Worm (Caenorhabditis elegans): ENCODE data around the gene sma-1.

Gene sma-1

DNA sequence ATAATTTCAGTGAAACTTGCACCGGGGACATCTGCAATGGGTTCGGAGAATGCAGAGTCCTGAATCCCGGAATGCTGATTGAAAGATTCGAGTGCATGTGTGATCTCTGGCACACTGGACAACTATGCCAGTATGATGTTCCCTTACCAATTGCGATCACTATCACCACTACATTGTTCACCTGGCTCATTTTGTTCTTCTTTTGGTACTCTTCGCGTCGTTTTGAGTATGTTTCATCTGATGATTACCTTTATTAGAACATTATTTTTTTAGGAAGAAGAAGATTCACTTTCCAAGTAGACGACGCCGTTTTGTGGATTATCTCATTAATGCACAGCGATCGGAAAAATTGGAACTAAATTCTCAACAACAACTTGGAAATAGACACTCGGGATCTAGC lies 44.5 kb downstream of the sma-1 start:
- no peak for TF ChIP-seq pes-1 (GFP tag; IDR thresholded peaks at IDR 0.05)
- no peak for TF ChIP-seq scrt-1 (GFP tag; IDR thresholded peaks at IDR 0.05)
- TF ChIP-seq flt-1 (GFP tag; IDR thresholded peaks at IDR 0.05), result no peak
- TF ChIP-seq hmbx-1 (tag; optimal IDR thresholded peaks at IDR 0.05), result no peak
- no peak for TF ChIP-seq ama-1 (optimal IDR thresholded peaks at IDR 0.05)

DNA sequence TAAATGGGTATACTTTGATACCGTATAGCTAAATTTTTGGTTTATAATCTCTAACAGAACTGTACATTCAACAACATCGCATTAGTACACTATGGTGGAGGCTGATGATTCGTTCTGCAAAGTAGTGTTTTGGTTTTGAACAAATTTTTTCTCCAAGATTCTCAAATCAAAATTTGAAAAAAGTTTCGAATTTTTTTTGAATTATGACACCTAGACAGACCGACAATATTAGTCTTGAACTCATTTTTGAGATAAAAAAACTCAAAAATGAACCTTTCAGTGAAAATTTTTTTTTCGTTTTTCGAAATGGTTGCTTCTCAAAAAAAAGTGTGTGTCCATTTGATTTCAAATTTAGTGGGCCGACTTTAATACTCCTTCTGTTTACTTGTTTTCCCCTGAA lies 46.2 kb downstream of the sma-1 start:
- TF ChIP-seq hnd-1 (tag; optimal IDR thresholded peaks at IDR 0.05) (no peak), tbx-37 (GFP tag; conservative IDR thresholded peaks at IDR 0.05) (no peak), flt-1 (GFP tag; IDR thresholded peaks at IDR 0.05) (no peak), pes-1 (GFP tag; IDR thresholded peaks at IDR 0.05) (no peak), ets-7 (tag; optimal IDR thresholded peaks at IDR 0.05) (no peak), scrt-1 (GFP tag; IDR thresholded peaks at IDR 0.05) (no peak), hmg-4 (GFP tag; optimal IDR thresholded peaks at IDR 0.05) (no peak), F13C5.2 (tag; optimal IDR thresholded peaks at IDR 0.05) (no peak), ama-1 (optimal IDR thresholded peaks at IDR 0.05) (no peak), ceh-13 (GFP tag; optimal IDR thresholded peaks at IDR 0.05) (no peak), B0310.2 (tag; optimal IDR thresholded peaks at IDR 0.05) (no peak), tbx-11 (GFP tag; IDR thresholded peaks at IDR 0.05) (no peak), ceh-36 (tag; optimal IDR thresholded peaks at IDR 0.05) (no peak), hmbx-1 (tag; optimal IDR thresholded peaks at IDR 0.05) (no peak), sea-1 (GFP tag; conservative IDR thresholded peaks at IDR 0.05) (no peak), aly-1 (tag; optimal IDR thresholded peaks at IDR 0.05) (no peak), tra-4 (tag; optimal IDR thresholded peaks at IDR 0.05) (no peak)

DNA sequence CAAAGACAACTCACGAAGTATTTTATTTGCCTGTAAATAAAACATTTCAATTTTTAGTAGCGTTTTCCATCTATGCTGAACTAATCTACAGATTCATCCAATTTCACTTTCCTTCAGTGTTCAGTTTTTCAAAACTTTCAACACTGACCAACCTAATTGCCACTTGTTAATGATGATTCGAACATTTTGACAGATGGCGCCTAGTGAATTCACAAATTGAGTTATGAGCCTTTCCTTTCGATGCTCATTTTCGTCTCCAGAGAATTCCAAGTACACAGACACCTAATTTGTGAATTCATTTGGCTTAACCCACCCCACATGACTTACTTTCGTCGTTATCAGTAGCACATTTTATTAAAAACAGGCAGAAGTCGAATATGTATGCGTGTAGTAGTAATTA lies 47.6 kb downstream of the sma-1 start:
- TF ChIP-seq ama-1 (optimal IDR thresholded peaks at IDR 0.05) (no peak), hmbx-1 (tag; optimal IDR thresholded peaks at IDR 0.05) (no peak)

DNA sequence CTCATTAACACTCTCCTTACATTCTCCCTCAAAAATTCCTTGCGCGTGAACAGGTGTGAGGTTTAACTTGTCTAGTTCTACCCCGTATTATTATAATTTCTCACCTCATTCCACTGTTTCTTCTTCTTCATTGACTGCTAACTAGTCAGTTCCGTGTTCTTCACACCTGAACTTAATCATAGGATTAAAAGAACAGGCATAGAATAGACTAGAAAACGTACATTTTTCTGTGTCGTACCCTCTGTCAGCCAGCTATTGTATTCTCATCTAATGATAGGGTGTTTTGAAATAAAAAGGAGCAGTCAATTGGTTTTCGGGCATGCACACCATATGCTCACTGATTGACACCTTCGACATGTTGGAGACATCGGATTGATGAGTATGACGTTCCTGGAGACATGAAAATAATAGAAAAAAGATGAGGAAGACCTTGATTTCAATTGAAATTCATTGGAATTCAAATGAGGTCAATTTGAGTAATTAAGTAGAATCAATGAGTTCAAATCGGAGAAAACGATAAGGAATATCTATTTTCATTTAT lies 48.2 kb downstream of the sma-1 start:
- no peak for TF ChIP-seq ama-1 (optimal IDR thresholded peaks at IDR 0.05)
- TF ChIP-seq tra-4 (tag; optimal IDR thresholded peaks at IDR 0.05), result no peak
- no peak for TF ChIP-seq hmbx-1 (tag; optimal IDR thresholded peaks at IDR 0.05)
- no peak for TF ChIP-seq ceh-13 (GFP tag; optimal IDR thresholded peaks at IDR 0.05)
- no peak for TF ChIP-seq ets-7 (tag; optimal IDR thresholded peaks at IDR 0.05)
- TF ChIP-seq F13C5.2 (tag; optimal IDR thresholded peaks at IDR 0.05), result no peak
- no peak for TF ChIP-seq hnd-1 (tag; optimal IDR thresholded peaks at IDR 0.05)

DNA sequence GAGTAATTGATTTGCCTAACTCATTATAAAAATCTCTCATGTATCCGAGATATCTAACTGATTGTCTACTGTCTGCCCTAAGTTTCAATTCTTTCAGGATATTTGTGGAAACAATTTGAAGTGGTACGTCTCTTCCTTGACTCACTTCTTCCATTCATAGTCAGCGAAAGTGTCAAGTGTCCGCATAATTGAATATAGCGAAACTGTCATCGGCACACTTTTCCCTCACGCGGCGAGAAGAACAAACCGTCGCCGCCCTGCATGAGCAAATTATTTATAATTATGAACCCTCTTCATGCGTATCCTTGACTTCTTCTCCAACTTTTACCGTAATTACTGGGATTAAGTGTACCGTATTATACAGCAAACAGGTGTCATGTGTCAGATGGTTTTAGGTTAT lies 49.3 kb downstream of the sma-1 start:
- TF ChIP-seq tbx-11 (GFP tag; IDR thresholded peaks at IDR 0.05) (no peak), scrt-1 (GFP tag; IDR thresholded peaks at IDR 0.05) (no peak)

DNA sequence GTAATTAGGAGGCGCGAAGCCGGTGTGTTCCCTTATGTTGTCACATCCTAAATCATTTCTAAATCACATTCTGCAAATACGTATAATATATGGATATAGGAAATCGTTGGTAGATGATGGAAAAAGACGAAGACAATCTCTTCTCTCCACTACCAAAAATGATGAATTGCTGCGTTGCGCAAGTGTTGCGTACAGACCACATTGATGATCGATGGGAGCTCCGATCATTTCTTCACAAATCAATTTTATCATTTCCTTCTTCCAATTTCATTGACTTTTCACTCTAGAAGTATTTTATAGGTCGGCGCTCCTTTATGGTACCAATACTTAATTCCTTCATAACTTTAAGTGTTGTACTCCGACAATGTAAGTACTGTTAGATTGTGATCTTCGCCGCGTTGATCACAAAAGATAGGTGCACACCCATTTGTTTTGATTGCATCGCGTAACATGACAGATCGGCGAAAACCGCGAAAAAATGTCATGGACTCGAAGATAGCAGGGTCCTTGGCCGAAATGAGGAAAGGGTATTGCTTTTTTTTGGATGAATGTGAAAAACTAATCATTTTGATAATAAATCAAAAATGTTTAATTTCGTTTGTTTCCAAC lies 50.4 kb downstream of the sma-1 start:
- TF ChIP-seq pes-1 (GFP tag; IDR thresholded peaks at IDR 0.05) (no peak), ceh-36 (tag; optimal IDR thresholded peaks at IDR 0.05) (no peak), scrt-1 (GFP tag; IDR thresholded peaks at IDR 0.05) (no peak), aly-1 (tag; optimal IDR thresholded peaks at IDR 0.05) (no peak), ceh-13 (GFP tag; optimal IDR thresholded peaks at IDR 0.05) (no peak), hmg-4 (GFP tag; optimal IDR thresholded peaks at IDR 0.05) (no peak), hnd-1 (tag; optimal IDR thresholded peaks at IDR 0.05) (no peak), ets-7 (tag; optimal IDR thresholded peaks at IDR 0.05) (no peak), hmbx-1 (tag; optimal IDR thresholded peaks at IDR 0.05) (no peak), flt-1 (GFP tag; IDR thresholded peaks at IDR 0.05) (no peak), F13C5.2 (tag; optimal IDR thresholded peaks at IDR 0.05) (no peak), ama-1 (optimal IDR thresholded peaks at IDR 0.05) (no peak), tra-4 (tag; optimal IDR thresholded peaks at IDR 0.05) (no peak)

DNA sequence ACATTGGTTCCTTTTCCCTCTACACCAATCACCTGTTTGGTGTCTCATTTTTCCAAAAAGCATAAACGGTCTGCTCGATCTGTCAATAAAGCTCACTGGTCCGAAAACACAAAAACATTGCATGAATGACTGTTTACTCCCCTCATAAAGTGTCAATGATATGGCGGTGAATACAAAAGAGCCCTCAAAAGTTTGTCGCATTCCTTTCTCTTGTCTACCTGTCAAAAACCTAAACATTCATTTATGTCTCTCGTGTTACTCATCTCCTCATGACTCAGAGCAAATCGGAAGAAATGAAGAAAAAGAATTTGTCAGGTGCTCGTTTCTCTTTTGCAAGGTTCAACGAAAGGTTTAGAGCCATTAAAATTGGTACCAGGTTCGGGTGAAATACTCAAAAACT lies 52.0 kb downstream of the sma-1 start:
- TF ChIP-seq scrt-1 (GFP tag; IDR thresholded peaks at IDR 0.05) (no peak), sea-1 (GFP tag; conservative IDR thresholded peaks at IDR 0.05) (no peak), pes-1 (GFP tag; IDR thresholded peaks at IDR 0.05) (no peak), F13C5.2 (tag; optimal IDR thresholded peaks at IDR 0.05) (no peak), hnd-1 (tag; optimal IDR thresholded peaks at IDR 0.05) (no peak), B0310.2 (tag; optimal IDR thresholded peaks at IDR 0.05) (no peak), tbx-11 (GFP tag; IDR thresholded peaks at IDR 0.05) (no peak), ama-1 (optimal IDR thresholded peaks at IDR 0.05) (no peak), ceh-13 (GFP tag; optimal IDR thresholded peaks at IDR 0.05) (no peak), aly-1 (tag; optimal IDR thresholded peaks at IDR 0.05) (no peak), hmg-4 (GFP tag; optimal IDR thresholded peaks at IDR 0.05) (no peak), tra-4 (tag; optimal IDR thresholded peaks at IDR 0.05) (no peak), tbx-37 (GFP tag; conservative IDR thresholded peaks at IDR 0.05) (no peak), ets-7 (tag; optimal IDR thresholded peaks at IDR 0.05) (no peak)

DNA sequence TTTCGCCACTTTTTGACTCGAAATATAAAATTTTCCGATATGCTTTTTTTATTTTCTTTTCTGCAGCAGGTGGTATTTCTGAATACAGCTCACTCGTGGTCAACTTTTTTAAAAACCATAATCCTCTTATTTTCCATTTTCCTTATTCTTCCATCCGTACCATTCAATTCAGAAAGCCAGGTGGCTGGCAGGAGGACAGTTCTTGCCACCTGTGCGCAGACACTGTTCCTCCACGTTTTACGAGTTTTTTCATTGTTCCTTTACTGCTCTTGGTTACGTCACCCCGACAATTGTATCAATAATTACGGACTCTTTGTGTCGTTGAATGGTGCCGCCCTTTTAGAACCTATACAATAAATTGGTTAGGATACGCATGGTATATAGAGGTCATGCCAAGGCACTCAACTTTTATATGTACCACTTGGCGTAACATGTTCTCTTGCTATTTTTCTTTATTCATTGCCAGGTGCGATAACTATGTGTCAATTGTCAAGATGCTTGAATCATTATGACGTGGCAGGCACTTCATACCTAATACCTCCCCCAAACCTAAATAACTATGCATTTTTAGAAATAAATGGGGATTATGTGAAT lies 53.7 kb downstream of the sma-1 start:
- TF ChIP-seq tbx-11 (GFP tag; IDR thresholded peaks at IDR 0.05) (no peak), hmg-4 (GFP tag; optimal IDR thresholded peaks at IDR 0.05) (no peak), ceh-36 (tag; optimal IDR thresholded peaks at IDR 0.05) (no peak), tbx-37 (GFP tag; conservative IDR thresholded peaks at IDR 0.05) (no peak), B0310.2 (tag; optimal IDR thresholded peaks at IDR 0.05) (no peak), flt-1 (GFP tag; IDR thresholded peaks at IDR 0.05) (no peak), hnd-1 (tag; optimal IDR thresholded peaks at IDR 0.05) (no peak), tra-4 (tag; optimal IDR thresholded peaks at IDR 0.05) (no peak), hmbx-1 (tag; optimal IDR thresholded peaks at IDR 0.05) (no peak), ets-7 (tag; optimal IDR thresholded peaks at IDR 0.05) (no peak), sea-1 (GFP tag; conservative IDR thresholded peaks at IDR 0.05) (no peak), aly-1 (tag; optimal IDR thresholded peaks at IDR 0.05) (no peak), F13C5.2 (tag; optimal IDR thresholded peaks at IDR 0.05) (no peak), ceh-13 (GFP tag; optimal IDR thresholded peaks at IDR 0.05) (no peak), scrt-1 (GFP tag; IDR thresholded peaks at IDR 0.05) (no peak), pes-1 (GFP tag; IDR thresholded peaks at IDR 0.05) (no peak), ama-1 (optimal IDR thresholded peaks at IDR 0.05) (no peak)
